Fruit fly (Drosophila melanogaster) whole organism, embryonic: ENCODE measurements around the gene CG12560.

Experiments
- Awh ChIP-seq: fragments of 200-800 bp; sonication (Bioruptor generic); IDR thresholded peaks from 2 replicates; pipeline ENCODE4, ENCODE4 v1.3.6; 2022; ENCODE audit warnings: missing biosample characterization, missing genetic modification characterization
- Blimp-1 ChIP-seq: fragments of 200-800 bp; sonication (Bioruptor generic); optimal IDR thresholded peaks from 3 replicates; lab custom pipeline; 2018; ENCODE audit warnings: missing biosample characterization, missing genetic modification characterization, mild to moderate bottlenecking, moderate library complexity, missing genetic modification reagents
- CG10543 ChIP-seq: fragments of 200-800 bp; sonication (Bioruptor generic); optimal IDR thresholded peaks from 3 replicates; lab custom pipeline; 2017; ENCODE audit warnings: missing biosample characterization, mild to moderate bottlenecking, missing genetic modification characterization, moderate library complexity
- CG12744 ChIP-seq: fragments of 200-800 bp; sonication (Bioruptor generic); optimal IDR thresholded peaks from 2 replicates; lab custom pipeline; 2016; ENCODE audit warnings: missing biosample characterization, missing genetic modification characterization
- CG14860 ChIP-seq: fragments of 200-800 bp; sonication (Bioruptor generic); IDR thresholded peaks from 3 replicates; pipeline ENCODE4 v1.3.6; 2022; ENCODE audit warnings: missing biosample characterization, missing genetic modification characterization; ENCODE audit not compliant: partially characterized antibody
- CG17568 ChIP-seq: fragments of 200-800 bp; sonication (Bioruptor generic); optimal IDR thresholded peaks from 2 replicates; lab custom pipeline; 2018; ENCODE audit warnings: missing biosample characterization, mild to moderate bottlenecking, missing genetic modification characterization, moderate library complexity
- CG18011 ChIP-seq: fragments of 200-800 bp; sonication (Bioruptor generic); optimal IDR thresholded peaks from 2 replicates; lab custom pipeline; 2017; ENCODE audit warnings: missing biosample characterization, missing genetic modification characterization, mild to moderate bottlenecking, moderate library complexity, missing genotype
- CG2199 ChIP-seq: fragments of 200-800 bp; sonication (Bioruptor generic); IDR thresholded peaks from 3 replicates; pipeline ENCODE4 v1.3.6; 2022; ENCODE audit warnings: missing biosample characterization, missing genetic modification characterization
- CG2875 ChIP-seq: fragments of 200-800 bp; sonication (Bioruptor generic); optimal IDR thresholded peaks from 2 replicates; lab custom pipeline; 2017; ENCODE audit warnings: missing biosample characterization, mild to moderate bottlenecking, missing genetic modification characterization, missing genetic modification reagents
- CG31365 ChIP-seq: fragments of 200-800 bp; sonication (Bioruptor generic); optimal IDR thresholded peaks from 2 replicates; lab custom pipeline; 2018; ENCODE audit warnings: missing biosample characterization, mild to moderate bottlenecking, missing genetic modification characterization
- CG3163 ChIP-seq: fragments of 200-800 bp; sonication (Bioruptor generic); optimal IDR thresholded peaks from 3 replicates; lab custom pipeline; 2016; ENCODE audit warnings: missing biosample characterization, missing genetic modification characterization
- CG32532 ChIP-seq: fragments of 200-800 bp; sonication (Bioruptor generic); IDR thresholded peaks from 2 replicates; pipeline ENCODE4 v1.3.6; 2022; ENCODE audit warnings: missing biosample characterization, missing genetic modification characterization
- CG34224 ChIP-seq: fragments of 200-800 bp; sonication (Bioruptor generic); IDR thresholded peaks from 3 replicates; pipeline ENCODE4 v1.3.6; 2022; ENCODE audit warnings: missing biosample characterization, missing genetic modification characterization; ENCODE audit not compliant: partially characterized antibody
- CG34376 ChIP-seq: fragments of 200-800 bp; sonication (Bioruptor generic); optimal IDR thresholded peaks from 2 replicates; lab custom pipeline; 2018; ENCODE audit warnings: missing biosample characterization, mild to moderate bottlenecking, missing genetic modification characterization
- CG34422 ChIP-seq: fragments of 200-800 bp; sonication (Bioruptor generic); IDR thresholded peaks from 3 replicates; pipeline ENCODE4 v1.3.6; 2022; ENCODE audit warnings: missing biosample characterization, missing genetic modification characterization
- CG4282 ChIP-seq: fragments of 200-800 bp; sonication (Bioruptor generic); optimal IDR thresholded peaks from 2 replicates; lab custom pipeline; 2016; ENCODE audit warnings: missing biosample characterization, missing genetic modification characterization
- CG7357 ChIP-seq: fragments of 200-800 bp; sonication (Bioruptor generic); IDR thresholded peaks from 3 replicates; pipeline ENCODE4 v1.3.6; 2022; ENCODE audit warnings: missing biosample characterization, missing genetic modification characterization
- CG7786 ChIP-seq: fragments of 200-800 bp; sonication (Bioruptor generic); optimal IDR thresholded peaks from 2 replicates; lab custom pipeline; 2016; ENCODE audit warnings: missing biosample characterization, missing genetic modification characterization
- CG8290 ChIP-seq, 3 experiments: fragments of 200-800 bp; sonication (Bioruptor generic); optimal IDR thresholded peaks; 2 replicates each; lab custom pipeline; 2016 to 2019; ENCODE audit warnings: missing biosample characterization in 3 of 3, missing genetic modification characterization in 3 of 3, mild to moderate bottlenecking in 2 of 3, moderate library complexity in 1 of 3
- CG8388 ChIP-seq: fragments of 200-800 bp; sonication (Bioruptor generic); optimal IDR thresholded peaks from 2 replicates; lab custom pipeline; 2019; ENCODE audit warnings: missing biosample characterization, mild to moderate bottlenecking, missing genetic modification characterization, moderate library complexity
- D19A ChIP-seq: fragments of 200-800 bp; optimal IDR thresholded peaks from 3 replicates; lab custom pipeline; 2019; ENCODE audit warnings: missing biosample characterization, mild to moderate bottlenecking, missing genetic modification characterization, moderate library complexity
- Dll ChIP-seq: fragments of 200-800 bp; sonication (Bioruptor generic); IDR thresholded peaks from 4 replicates; pipeline ENCODE4 v1.3.6; 2022; ENCODE audit warnings: missing biosample characterization, missing genetic modification characterization; ENCODE audit not compliant: partially characterized antibody
- ERR ChIP-seq: fragments of 200-800 bp; sonication (Bioruptor generic); optimal IDR thresholded peaks from 2 replicates; lab custom pipeline; 2016; ENCODE audit warnings: missing biosample characterization, missing genetic modification characterization
- Eip74EF ChIP-seq, 2 experiments: fragments of 200-800 bp in 1 of 2; fragments of >200 bp in 1 of 2; sonication (Bioruptor generic) in 1 of 2; optimal IDR thresholded peaks; 2 replicates each; lab custom pipeline; 2017 to 2019; ENCODE audit warnings: missing biosample characterization in 2 of 2, missing genetic modification characterization in 2 of 2, mild to moderate bottlenecking in 1 of 2, moderate library complexity in 1 of 2
- H2.0 ChIP-seq: fragments of 200-800 bp; sonication (Bioruptor generic); IDR thresholded peaks from 2 replicates; pipeline ENCODE4 v1.3.6; 2022; ENCODE audit warnings: missing biosample characterization, missing genetic modification characterization
- Hr39 ChIP-seq: fragments of >200 bp; optimal IDR thresholded peaks from 2 replicates; lab custom pipeline; 2017
- MBD-R2 ChIP-seq: fragments of 200-800 bp; sonication (Bioruptor generic); IDR thresholded peaks from 2 replicates; pipeline ENCODE4 v1.3.6; 2022; ENCODE audit warnings: missing biosample characterization, missing genetic modification characterization
- Med ChIP-seq: fragments of 200-800 bp; sonication (Bioruptor generic); peaks from one replicate; lab custom pipeline; 2016; ENCODE audit warnings: missing biosample characterization, missing genetic modification characterization, mild to moderate bottlenecking, inconsistent platforms, moderate library complexity
- Trl ChIP-seq, 3 experiments: fragments of >200 bp in 2 of 3; fragments of 200-800 bp in 1 of 3; sonication (Bioruptor generic) in 1 of 3; optimal IDR thresholded peaks; 2 replicates in 1 of 3; 3 replicates in 2 of 3; lab custom pipeline; 2016 to 2017; ENCODE audit warnings: missing biosample characterization in 1 of 3, missing genetic modification characterization in 1 of 3
- bbx ChIP-seq: fragments of 200-800 bp; sonication (Bioruptor generic); IDR thresholded peaks from 2 replicates; pipeline ENCODE4 v1.3.6; 2022; ENCODE audit warnings: missing biosample characterization, missing genetic modification characterization; ENCODE audit not compliant: partially characterized antibody
- cato ChIP-seq: fragments of 200-800 bp; sonication (Bioruptor generic); optimal IDR thresholded peaks from 2 replicates; lab custom pipeline; 2016; ENCODE audit warnings: missing biosample characterization, missing genetic modification characterization, borderline replicate concordance
- cg ChIP-seq: fragments of 200-800 bp; sonication (Bioruptor generic); optimal IDR thresholded peaks from 3 replicates; lab custom pipeline; 2019; ENCODE audit warnings: missing biosample characterization, mild to moderate bottlenecking, missing genetic modification characterization, moderate library complexity
- corto ChIP-seq: fragments of 200-800 bp; sonication (Bioruptor generic); optimal IDR thresholded peaks from 2 replicates; lab custom pipeline; 2016; ENCODE audit warnings: missing biosample characterization, mild to moderate bottlenecking, missing genetic modification characterization, moderate library complexity
- grau ChIP-seq: fragments of 200-800 bp; optimal IDR thresholded peaks from 3 replicates; lab custom pipeline; 2019; ENCODE audit warnings: missing biosample characterization, mild to moderate bottlenecking, missing genetic modification characterization, moderate library complexity
- hbn ChIP-seq: fragments of 200-800 bp; sonication (Bioruptor generic); IDR thresholded peaks from 2 replicates; pipeline ENCODE4 v1.3.6; 2022; ENCODE audit warnings: missing biosample characterization, missing genetic modification characterization; ENCODE audit not compliant: partially characterized antibody
- kah ChIP-seq: fragments of 200-800 bp; sonication (Bioruptor generic); optimal IDR thresholded peaks from 2 replicates; lab custom pipeline; 2018; ENCODE audit warnings: missing biosample characterization, mild to moderate bottlenecking, missing genetic modification characterization
- ken ChIP-seq: fragments of 200-800 bp; sonication (Bioruptor generic); IDR thresholded peaks from 3 replicates; pipeline ENCODE4 v1.3.6; 2022; ENCODE audit warnings: missing biosample characterization, missing genetic modification characterization
- kni ChIP-seq: fragments of 200-800 bp; sonication (Bioruptor generic); optimal IDR thresholded peaks from 3 replicates; lab custom pipeline; 2017; ENCODE audit warnings: mild to moderate bottlenecking, missing biosample characterization, missing genetic modification reagents, missing genetic modification characterization
- lab ChIP-seq: fragments of 200-800 bp; sonication (Bioruptor generic); optimal IDR thresholded peaks from 3 replicates; lab custom pipeline; 2017; ENCODE audit warnings: missing biosample characterization, missing genetic modification characterization, mild to moderate bottlenecking, moderate library complexity, missing genetic modification reagents
- mam ChIP-seq: fragments of 200-800 bp; sonication (Bioruptor generic); optimal IDR thresholded peaks from 3 replicates; lab custom pipeline; 2016; ENCODE audit warnings: missing biosample characterization, missing genetic modification characterization
- mirr ChIP-seq: fragments of 200-800 bp; sonication (Bioruptor generic); optimal IDR thresholded peaks from 3 replicates; lab custom pipeline; 2018; ENCODE audit warnings: missing biosample characterization, mild to moderate bottlenecking, missing genetic modification characterization
- nau ChIP-seq: fragments of 200-800 bp; sonication (Bioruptor generic); optimal IDR thresholded peaks from 3 replicates; lab custom pipeline; 2017; ENCODE audit warnings: missing biosample characterization, mild to moderate bottlenecking, missing genetic modification characterization, missing genetic modification reagents
- nom ChIP-seq: fragments of 200-800 bp; sonication (Bioruptor generic); optimal IDR thresholded peaks from 2 replicates; lab custom pipeline; 2017; ENCODE audit warnings: missing biosample characterization, missing genetic modification characterization, mild to moderate bottlenecking, moderate library complexity, missing genetic modification reagents
- sd ChIP-seq: fragments of 200-800 bp; sonication (Bioruptor generic); optimal IDR thresholded peaks from 3 replicates; lab custom pipeline; 2018; ENCODE audit warnings: missing biosample characterization, mild to moderate bottlenecking, missing genetic modification characterization, moderate library complexity
- sna ChIP-seq: fragments of 200-800 bp; sonication (Bioruptor generic); IDR thresholded peaks from 2 replicates; pipeline ENCODE4 v1.3.6; 2022; ENCODE audit warnings: missing biosample characterization, missing genetic modification characterization; ENCODE audit not compliant: partially characterized antibody
- toy ChIP-seq: fragments of 200-800 bp; sonication (Bioruptor generic); IDR thresholded peaks from 2 replicates; pipeline ENCODE4 v1.3.6; 2022; ENCODE audit warnings: missing biosample characterization, missing genetic modification characterization
- wek ChIP-seq: fragments of 200-800 bp; sonication (Bioruptor generic); optimal IDR thresholded peaks from 3 replicates; lab custom pipeline; 2018; ENCODE audit warnings: missing biosample characterization, mild to moderate bottlenecking, missing genetic modification characterization, moderate library complexity
- yki ChIP-seq: fragments of >200 bp; optimal IDR thresholded peaks from 3 replicates; lab custom pipeline; 2018

Gene CG12560

dm6 chr2L:7991391-7991876, 17.8 kb downstream of the CG12560 start:
- TF ChIP-seq cato (GFP tag; lab: Kevin White, UChicago) (no peak), Eip74EF (GFP tag; optimal IDR thresholded peaks at IDR 0.05; lab: Kevin White, UChicago) (no peak), CG8388 (no peak), CG2199 (GFP tag; lab: Robert Waterston, UW) (0 out of 3 replicates have a peak, but pooled peaks have one; percentile 55), CG2875 (GFP tag; lab: Kevin White, UChicago) (no peak), CG34224 (GFP tag; lab: Robert Waterston, UW) (peak; percentile 32; the same call in 1 of the 3 replicates), H2.0 (0 out of 2 replicates have a peak, but pooled peaks have one; percentile 15), mam (GFP tag; lab: Kevin White, UChicago) (no peak), kah (GFP tag; lab: Kevin White, UChicago) (peak; percentile 4), CG7357 (no peak), cg (GFP tag; lab: Kevin White, UChicago) (no peak), CG4282 (no peak), CG10543 (GFP tag; lab: Kevin White, UChicago) (peak; percentile 11), toy (no peak), yki (lab: Kevin White, UChicago) (peak; percentile 77), kni (GFP tag; lab: Kevin White, UChicago) (peak; percentile 2), CG3163 (GFP tag; lab: Kevin White, UChicago) (peak; percentile 80), ken (GFP tag; lab: Robert Waterston, UW) (peak; percentile 42; the same call in 1 of the 3 replicates), corto (GFP tag; lab: Kevin White, UChicago) (no peak), lab (GFP tag; lab: Kevin White, UChicago) (peak; percentile 22), CG12744 (no peak), CG34422 (GFP tag; lab: Robert Waterston, UW) (0 out of 3 replicates have a peak, but pooled peaks have one; percentile 27), nau (GFP tag; lab: Kevin White, UChicago) (no peak), CG8290 (GFP tag; optimal IDR thresholded peaks at IDR 0.05; lab: Kevin White, UChicago) (no peak), CG8290 (tag; optimal IDR thresholded peaks at IDR 0.05; lab: Kevin White, UChicago) (peak in 1 of 2 experiments; percentile 16), mirr (GFP tag; lab: Kevin White, UChicago) (no peak), CG34376 (GFP tag; lab: Kevin White, UChicago) (peak; percentile 18), hbn (GFP tag; lab: Robert Waterston, UW) (peak; percentile 25; the same call in 1 of the 2 replicates), Hr39 (lab: Kevin White, UChicago) (no peak), CG31365 (tag; lab: Kevin White, UChicago) (no peak), Dll (peak; percentile 30; the same call in 1 of the 4 replicates), CG14860 (no peak), sna (GFP tag; lab: Robert Waterston, UW) (peak; percentile 46; the same call in 1 of the 2 replicates), Blimp-1 (GFP tag; lab: Kevin White, UChicago) (peak; percentile 82), bbx (GFP tag; lab: Robert Waterston, UW) (peak; percentile 17; the same call in 1 of the 2 replicates), Trl (optimal IDR thresholded peaks at IDR 0.05; lab: Kevin White, UChicago) (peak; percentile 85 to 87), Trl (GFP tag; optimal IDR thresholded peaks at IDR 0.05; lab: Kevin White, UChicago) (peak; percentile 0), Med (peak; percentile 86), CG18011 (GFP tag; lab: Kevin White, UChicago) (no peak), Awh (GFP tag; lab: Robert Waterston, UW) (no peak), CG32532 (GFP tag; lab: Robert Waterston, UW) (0 out of 2 replicates have a peak, but pooled peaks have one; percentile 33), wek (GFP tag; lab: Kevin White, UChicago) (no peak), ERR (GFP tag; lab: Kevin White, UChicago) (no peak), CG7786 (no peak), D19A (tag; lab: Kevin White, UChicago) (peak; percentile 48), grau (tag; lab: Kevin White, UChicago) (peak; percentile 97), sd (tag; lab: Kevin White, UChicago) (peak; percentile 96), nom (GFP tag; lab: Kevin White, UChicago) (peak; percentile 22), CG17568 (no peak), MBD-R2 (GFP tag; lab: Robert Waterston, UW) (no peak)
